Fruit fly (Drosophila melanogaster) whole organism, embryonic: ENCODE results near the gene CG10866.

Experiments
- CG12769 ChIP-seq: fragments of 200-800 bp; sonication (Bioruptor generic); optimal IDR thresholded peaks from 2 replicates; lab custom pipeline; 2019; ENCODE audit warnings: missing biosample characterization, mild to moderate bottlenecking, missing genetic modification characterization, moderate library complexity
- CG14050 ChIP-seq: fragments of 200-800 bp; sonication (Bioruptor generic); IDR thresholded peaks from 3 replicates; pipeline ENCODE4 v1.3.6; 2022; ENCODE audit warnings: missing biosample characterization, missing genetic modification characterization
- CG15514 ChIP-seq: fragments of 200-800 bp; sonication (Bioruptor generic); optimal IDR thresholded peaks from 3 replicates; lab custom pipeline; 2017; ENCODE audit warnings: missing biosample characterization, missing genetic modification characterization, mild to moderate bottlenecking, moderate library complexity, missing genetic modification reagents
- CG17912 ChIP-seq: fragments of 200-800 bp; sonication (Bioruptor generic); optimal IDR thresholded peaks from 2 replicates; lab custom pipeline; 2018; ENCODE audit warnings: missing biosample characterization, mild to moderate bottlenecking, missing genetic modification characterization
- CG2116 ChIP-seq: fragments of 200-800 bp; sonication (Bioruptor generic); optimal IDR thresholded peaks from 3 replicates; lab custom pipeline; 2018; ENCODE audit warnings: missing biosample characterization, mild to moderate bottlenecking, missing genetic modification characterization
- CG2712 ChIP-seq: fragments of 200-800 bp; optimal IDR thresholded peaks from 3 replicates; lab custom pipeline; 2019; ENCODE audit warnings: missing biosample characterization, mild to moderate bottlenecking, missing genetic modification characterization, moderate library complexity
- CG33213 ChIP-seq: fragments of 200-800 bp; sonication (Bioruptor generic); optimal IDR thresholded peaks from 3 replicates; lab custom pipeline; 2016; ENCODE audit warnings: missing biosample characterization, missing genetic modification characterization
- CG3847 ChIP-seq: fragments of 200-800 bp; sonication (Bioruptor generic); IDR thresholded peaks from 2 replicates; pipeline ENCODE4 v1.3.6; 2022; ENCODE audit warnings: missing biosample characterization, missing genetic modification characterization
- CG4617 ChIP-seq: fragments of 200-800 bp; sonication (Bioruptor generic); optimal IDR thresholded peaks from 3 replicates; lab custom pipeline; 2016; ENCODE audit warnings: missing biosample characterization, missing genetic modification characterization, borderline replicate concordance
- CG6272 ChIP-seq: fragments of 200-800 bp; sonication (Bioruptor generic); IDR thresholded peaks from 2 replicates; pipeline ENCODE4 v1.3.6; 2022; ENCODE audit warnings: missing biosample characterization, missing genetic modification characterization
- CG7271 ChIP-seq: fragments of 200-800 bp; sonication (Bioruptor generic); optimal IDR thresholded peaks from 2 replicates; lab custom pipeline; 2018; ENCODE audit warnings: missing biosample characterization, mild to moderate bottlenecking, missing genetic modification characterization, moderate library complexity
- CG7987 ChIP-seq: fragments of 200-800 bp; sonication (Bioruptor generic); optimal IDR thresholded peaks from 2 replicates; lab custom pipeline; 2018; ENCODE audit warnings: missing biosample characterization, mild to moderate bottlenecking, missing genetic modification characterization, moderate library complexity
- CG8290 ChIP-seq, 3 experiments: fragments of 200-800 bp; sonication (Bioruptor generic); optimal IDR thresholded peaks; 2 replicates each; lab custom pipeline; 2016 to 2019; ENCODE audit warnings: missing biosample characterization in 3 of 3, missing genetic modification characterization in 3 of 3, mild to moderate bottlenecking in 2 of 3, moderate library complexity in 1 of 3
- CG8944 ChIP-seq: fragments of 200-800 bp; sonication (Bioruptor generic); optimal IDR thresholded peaks from 3 replicates; lab custom pipeline; 2016; ENCODE audit warnings: missing biosample characterization, missing genetic modification characterization
- CG9215 ChIP-seq: fragments of 200-800 bp; sonication (Bioruptor generic); IDR thresholded peaks from 2 replicates; pipeline ENCODE4 v1.3.6; 2022; ENCODE audit warnings: missing biosample characterization, missing genetic modification characterization
- CG9797 ChIP-seq: fragments of 200-800 bp; sonication (Bioruptor generic); optimal IDR thresholded peaks from 3 replicates; lab custom pipeline; 2018; ENCODE audit warnings: missing biosample characterization, mild to moderate bottlenecking, missing genetic modification characterization
- CG9932 ChIP-seq: fragments of 200-800 bp; sonication (Bioruptor generic); IDR thresholded peaks from 2 replicates; pipeline ENCODE4 v1.3.6; 2022; ENCODE audit warnings: missing biosample characterization, missing genetic modification characterization
- Chrac-16 ChIP-seq: fragments of 200-800 bp; sonication (Bioruptor generic); optimal IDR thresholded peaks from 3 replicates; lab custom pipeline; 2016; ENCODE audit warnings: missing biosample characterization, missing genetic modification characterization
- CoRest ChIP-seq: fragments of 200-800 bp; sonication (Bioruptor generic); optimal IDR thresholded peaks from 3 replicates; lab custom pipeline; 2018; ENCODE audit warnings: missing biosample characterization, mild to moderate bottlenecking, missing genetic modification characterization, moderate library complexity
- Dad ChIP-seq: fragments of 200-800 bp; sonication (Bioruptor generic); optimal IDR thresholded peaks from 3 replicates; lab custom pipeline; 2016; ENCODE audit warnings: missing biosample characterization, missing genetic modification characterization
- Dbx ChIP-seq: fragments of 200-800 bp; sonication (Bioruptor generic); IDR thresholded peaks from 3 replicates; pipeline ENCODE4 v1.3.6; 2022; ENCODE audit warnings: missing biosample characterization, missing genetic modification characterization
- ERR ChIP-seq: fragments of 200-800 bp; sonication (Bioruptor generic); optimal IDR thresholded peaks from 2 replicates; lab custom pipeline; 2016; ENCODE audit warnings: missing biosample characterization, missing genetic modification characterization
- Fer1 ChIP-seq: fragments of 200-800 bp; sonication (Bioruptor generic); optimal IDR thresholded peaks from 2 replicates; lab custom pipeline; 2017; ENCODE audit warnings: missing biosample characterization, mild to moderate bottlenecking, missing genetic modification characterization
- Hr3 ChIP-seq: fragments of 200-800 bp; sonication (Bioruptor generic); optimal IDR thresholded peaks from 3 replicates; lab custom pipeline; 2016; ENCODE audit warnings: missing biosample characterization, missing genetic modification characterization
- Hsf ChIP-seq: fragments of 200-800 bp; sonication (Bioruptor generic); optimal IDR thresholded peaks from 3 replicates; lab custom pipeline; 2016; ENCODE audit warnings: missing biosample characterization, missing genetic modification characterization
- MBD-R2 ChIP-seq: fragments of 200-800 bp; sonication (Bioruptor generic); IDR thresholded peaks from 2 replicates; pipeline ENCODE4 v1.3.6; 2022; ENCODE audit warnings: missing biosample characterization, missing genetic modification characterization
- MESR4 ChIP-seq: fragments of 200-800 bp; sonication (Bioruptor generic); optimal IDR thresholded peaks from 2 replicates; lab custom pipeline; 2018; ENCODE audit warnings: missing biosample characterization, mild to moderate bottlenecking, missing genetic modification characterization, moderate library complexity
- Nf-YB ChIP-seq: fragments of 200-800 bp; sonication (Bioruptor generic); optimal IDR thresholded peaks from 3 replicates; lab custom pipeline; 2019; ENCODE audit warnings: missing biosample characterization, mild to moderate bottlenecking, missing genetic modification characterization, moderate library complexity
- Nf-YC ChIP-seq: fragments of 200-800 bp; optimal IDR thresholded peaks from 3 replicates; lab custom pipeline; 2019; ENCODE audit warnings: missing biosample characterization, mild to moderate bottlenecking, missing genetic modification characterization, moderate library complexity
- Pdp1 ChIP-seq, 2 experiments: fragments of 200-800 bp; sonication (Bioruptor generic); optimal IDR thresholded peaks; 3 replicates each; lab custom pipeline; 2016; ENCODE audit warnings: missing biosample characterization in 2 of 2, missing genetic modification characterization in 2 of 2, mild to moderate bottlenecking in 1 of 2, moderate library complexity in 1 of 2
- Sin3A ChIP-seq: fragments of >200 bp; optimal IDR thresholded peaks from 2 replicates; lab custom pipeline; 2018
- Xbp1 ChIP-seq: fragments of 200-800 bp; sonication (Bioruptor generic); optimal IDR thresholded peaks from 3 replicates; lab custom pipeline; 2016; ENCODE audit warnings: missing biosample characterization, mild to moderate bottlenecking, missing genetic modification characterization
- YL-1 ChIP-seq: fragments of 200-800 bp; sonication (Bioruptor generic); optimal IDR thresholded peaks from 3 replicates; lab custom pipeline; 2017; ENCODE audit warnings: missing biosample characterization, mild to moderate bottlenecking, missing genetic modification characterization
- btn ChIP-seq: fragments of 200-800 bp; sonication (Bioruptor generic); optimal IDR thresholded peaks from 2 replicates; lab custom pipeline; 2016; ENCODE audit warnings: missing biosample characterization, missing genetic modification characterization
- chinmo ChIP-seq: fragments of 200-800 bp; sonication (Bioruptor generic); IDR thresholded peaks from 4 replicates; pipeline ENCODE4 v1.3.6; 2022; ENCODE audit warnings: missing biosample characterization, missing genetic modification characterization; ENCODE audit not compliant: partially characterized antibody
- chn ChIP-seq: fragments of 200-800 bp; sonication (Bioruptor generic); optimal IDR thresholded peaks from 2 replicates; lab custom pipeline; 2016; ENCODE audit warnings: missing biosample characterization, missing genetic modification characterization
- danr ChIP-seq: fragments of 200-800 bp; sonication (Bioruptor generic); IDR thresholded peaks from 2 replicates; pipeline ENCODE4 v1.3.6; 2022; ENCODE audit warnings: missing biosample characterization, missing genetic modification characterization
- dm ChIP-seq: fragments of 200-800 bp; sonication (Bioruptor generic); optimal IDR thresholded peaks from 3 replicates; lab custom pipeline; 2016; ENCODE audit warnings: missing biosample characterization, missing genetic modification characterization
- grau ChIP-seq: fragments of 200-800 bp; optimal IDR thresholded peaks from 3 replicates; lab custom pipeline; 2019; ENCODE audit warnings: missing biosample characterization, mild to moderate bottlenecking, missing genetic modification characterization, moderate library complexity
- grn ChIP-seq: fragments of 200-800 bp; sonication (Bioruptor generic); optimal IDR thresholded peaks from 3 replicates; lab custom pipeline; 2017; ENCODE audit warnings: missing biosample characterization, missing genetic modification characterization
- gro ChIP-seq: fragments of 200-800 bp; sonication (Bioruptor generic); optimal IDR thresholded peaks from 2 replicates; lab custom pipeline; 2016; ENCODE audit warnings: missing biosample characterization, missing genetic modification characterization
- lab ChIP-seq: fragments of 200-800 bp; sonication (Bioruptor generic); optimal IDR thresholded peaks from 3 replicates; lab custom pipeline; 2017; ENCODE audit warnings: missing biosample characterization, missing genetic modification characterization, mild to moderate bottlenecking, moderate library complexity, missing genetic modification reagents
- maf-S ChIP-seq: fragments of 200-800 bp; sonication (Bioruptor generic); optimal IDR thresholded peaks from 2 replicates; lab custom pipeline; 2016; ENCODE audit warnings: missing biosample characterization, missing genetic modification characterization
- nau ChIP-seq: fragments of 200-800 bp; sonication (Bioruptor generic); optimal IDR thresholded peaks from 3 replicates; lab custom pipeline; 2017; ENCODE audit warnings: missing biosample characterization, mild to moderate bottlenecking, missing genetic modification characterization, missing genetic modification reagents
- nmo ChIP-seq: fragments of 200-800 bp; sonication (Bioruptor generic); optimal IDR thresholded peaks from 2 replicates; lab custom pipeline; 2018; ENCODE audit warnings: missing biosample characterization, mild to moderate bottlenecking, missing genetic modification characterization, moderate library complexity
- sd ChIP-seq: fragments of 200-800 bp; sonication (Bioruptor generic); optimal IDR thresholded peaks from 3 replicates; lab custom pipeline; 2018; ENCODE audit warnings: missing biosample characterization, mild to moderate bottlenecking, missing genetic modification characterization, moderate library complexity
- stwl ChIP-seq: fragments of 200-800 bp; sonication (Bioruptor generic); optimal IDR thresholded peaks from 3 replicates; lab custom pipeline; 2018; ENCODE audit warnings: missing biosample characterization, mild to moderate bottlenecking, missing genetic modification characterization, moderate library complexity
- tin ChIP-seq: fragments of 200-800 bp; sonication (Bioruptor generic); optimal IDR thresholded peaks from 3 replicates; lab custom pipeline; 2016; ENCODE audit warnings: missing biosample characterization, missing genetic modification characterization
- unpg ChIP-seq: fragments of 200-800 bp; sonication (Bioruptor generic); optimal IDR thresholded peaks from 3 replicates; lab custom pipeline; 2018; ENCODE audit warnings: missing biosample characterization, mild to moderate bottlenecking, missing genetic modification characterization, moderate library complexity
- zen ChIP-seq: fragments of 200-800 bp; sonication (Bioruptor generic); optimal IDR thresholded peaks from 3 replicates; lab custom pipeline; 2018; ENCODE audit warnings: missing biosample characterization, mild to moderate bottlenecking, missing genetic modification characterization, moderate library complexity

The CG10866 gene

DNA sequence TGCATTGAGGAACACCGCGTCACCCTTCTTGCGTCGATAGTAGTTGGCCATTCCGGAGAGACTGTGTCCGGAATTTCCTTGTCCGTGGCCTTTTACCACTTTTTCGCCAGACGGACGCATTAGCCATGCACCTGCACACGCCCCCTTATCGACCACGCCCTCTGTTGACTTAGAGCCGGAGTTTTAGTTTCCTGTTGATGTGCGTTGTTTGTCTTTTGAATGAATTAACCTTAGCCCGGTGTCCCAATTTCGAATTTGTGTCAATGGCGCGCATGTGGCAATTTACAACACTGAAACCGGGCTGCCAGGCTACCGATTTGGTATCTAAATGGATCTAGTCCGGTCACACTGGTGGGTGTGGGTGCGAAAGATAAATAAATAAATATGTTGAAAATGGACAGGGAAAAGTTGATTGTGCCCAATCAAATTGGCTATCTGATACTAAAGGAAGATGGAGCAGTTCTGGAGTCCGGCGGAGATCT lies 41.2 kb downstream of the CG10866 start, which contains the start of the genes Gr63a and Lamtor4:
Gr63a (minus strand) TSS at position 51 of the 482 bp plus-strand sequence.
Lamtor4 (plus strand) TSS at position 348 of the 482 bp plus-strand sequence.
- TF ChIP-seq CG33213 (GFP tag; lab: Kevin White, UChicago) (peak; percentile 61), maf-S (peak; percentile 24), sd (tag; lab: Kevin White, UChicago) (peak; percentile 21), CG8944 (peak; percentile 12), Hsf (GFP tag; lab: Kevin White, UChicago) (peak; percentile 3), CG3847 (GFP tag; lab: Robert Waterston, UW) (0 out of 2 replicates have a peak, but pooled peaks have one; percentile 41), nmo (peak; percentile 38), CG8290 (GFP tag; optimal IDR thresholded peaks at IDR 0.05; lab: Kevin White, UChicago) (no peak), CG8290 (tag; optimal IDR thresholded peaks at IDR 0.05; lab: Kevin White, UChicago) (peak in 1 of 2 experiments; percentile 71), CG7987 (peak; percentile 41), Chrac-16 (GFP tag; lab: Kevin White, UChicago) (no peak), CG12769 (peak; percentile 27), tin (peak; percentile 0), danr (no peak), Pdp1 (GFP tag; optimal IDR thresholded peaks at IDR 0.05; lab: Kevin White, UChicago) (peak in 1 of 2 experiments; percentile 22), MBD-R2 (GFP tag; lab: Robert Waterston, UW) (peak; percentile 81), MESR4 (GFP tag; lab: Kevin White, UChicago) (peak; percentile 77), unpg (no peak), Sin3A (lab: Kevin White, UChicago) (peak; percentile 42), btn (GFP tag; lab: Kevin White, UChicago) (peak; percentile 24), Hr3 (GFP tag; lab: Kevin White, UChicago) (no peak), chn (GFP tag; lab: Kevin White, UChicago) (peak; percentile 21), stwl (tag; lab: Kevin White, UChicago) (peak; percentile 76), Nf-YC (tag; lab: Kevin White, UChicago) (peak; percentile 32), Xbp1 (GFP tag; lab: Kevin White, UChicago) (peak; percentile 26), CG7271 (tag; lab: Kevin White, UChicago) (no peak), nau (GFP tag; lab: Kevin White, UChicago) (peak; percentile 1), Fer1 (peak; percentile 29), ERR (GFP tag; lab: Kevin White, UChicago) (peak; percentile 6), CoRest (peak; percentile 19), lab (GFP tag; lab: Kevin White, UChicago) (peak; percentile 17), CG14050 (GFP tag; lab: Robert Waterston, UW) (no peak), CG4617 (GFP tag; lab: Kevin White, UChicago) (peak; percentile 84), dm (peak; percentile 47), CG2712 (tag; lab: Kevin White, UChicago) (peak; percentile 9), chinmo (GFP tag; lab: Robert Waterston, UW) (0 out of 4 replicates have a peak, but pooled peaks have one; percentile 17), YL-1 (GFP tag; lab: Kevin White, UChicago) (peak; percentile 45), CG2116 (peak; percentile 69), Nf-YB (peak; percentile 1), CG9932 (GFP tag; lab: Robert Waterston, UW) (peak; percentile 46; the same call in 1 of the 2 replicates), CG17912 (GFP tag; lab: Kevin White, UChicago) (peak; percentile 51), zen (tag; lab: Kevin White, UChicago) (peak; percentile 7), CG9797 (GFP tag; lab: Kevin White, UChicago) (peak; percentile 91), Dad (peak; percentile 18), CG15514 (peak; percentile 55), grn (GFP tag; lab: Kevin White, UChicago) (peak; percentile 25), grau (tag; lab: Kevin White, UChicago) (peak; percentile 16), CG6272 (GFP tag; lab: Robert Waterston, UW) (no peak), Dbx (0 out of 3 replicates have a peak, but pooled peaks have one; percentile 15), CG9215 (GFP tag; lab: Robert Waterston, UW) (no peak), gro (peak; percentile 27)
